Fruit fly (Drosophila melanogaster) whole organism, prepupa: ENCODE data around the gene EAChm.

Experiments used
- CG11294 ChIP-seq: fragments of 200-800 bp; sonication (Bioruptor generic); IDR thresholded peaks from 2 replicates; pipeline ENCODE4 v1.3.6; 2022; ENCODE audit warnings: missing biosample characterization, missing genetic modification characterization
- CG31627 ChIP-seq: fragments of 200-800 bp; sonication (Bioruptor generic); optimal IDR thresholded peaks from 3 replicates; lab custom pipeline; 2016; ENCODE audit warnings: missing biosample characterization, missing genetic modification characterization
- CG6792 ChIP-seq: fragments of 200-800 bp; sonication (Bioruptor generic); optimal IDR thresholded peaks from 3 replicates; lab custom pipeline; 2016; ENCODE audit warnings: missing biosample characterization, missing genetic modification characterization
- CG8119 ChIP-seq: fragments of 200-800 bp; sonication (Bioruptor generic); IDR thresholded peaks from 3 replicates; pipeline ENCODE4 v1.3.6; 2022; ENCODE audit warnings: missing biosample characterization, missing genetic modification characterization
- Lpt ChIP-seq: fragments of 200-800 bp; sonication (Bioruptor generic); optimal IDR thresholded peaks from 3 replicates; lab custom pipeline; 2016; ENCODE audit warnings: missing biosample characterization, missing genetic modification characterization
- Smox ChIP-seq: fragments of 200-800 bp; sonication (Bioruptor generic); optimal IDR thresholded peaks from 3 replicates; lab custom pipeline; 2016; ENCODE audit warnings: missing biosample characterization, missing genetic modification characterization
- cyc ChIP-seq: fragments of 200-800 bp; sonication (Bioruptor generic); optimal IDR thresholded peaks from 3 replicates; lab custom pipeline; 2016; ENCODE audit warnings: missing biosample characterization, missing genetic modification characterization
- dsx ChIP-seq: fragments of 200-800 bp; optimal IDR thresholded peaks from 3 replicates; lab custom pipeline; 2019; ENCODE audit warnings: missing biosample characterization, mild to moderate bottlenecking, missing genetic modification characterization, moderate library complexity; ENCODE audit not compliant: poor library complexity, severe bottlenecking
- fkh ChIP-seq: fragments of 200-800 bp; sonication (Bioruptor generic); optimal IDR thresholded peaks from 3 replicates; lab custom pipeline; 2017; ENCODE audit warnings: missing biosample characterization, mild to moderate bottlenecking, missing genetic modification characterization, moderate library complexity
- pdm3 ChIP-seq: fragments of 200-800 bp; sonication (Bioruptor generic); optimal IDR thresholded peaks from 3 replicates; lab custom pipeline; 2016; ENCODE audit warnings: missing biosample characterization, missing genetic modification characterization
- spab ChIP-seq: fragments of 200-800 bp; sonication (Bioruptor generic); optimal IDR thresholded peaks from 2 replicates; lab custom pipeline; 2017; ENCODE audit warnings: missing biosample characterization, mild to moderate bottlenecking, missing genetic modification characterization, missing genetic modification reagents
- topi ChIP-seq: fragments of 200-800 bp; sonication (Bioruptor generic); optimal IDR thresholded peaks from 3 replicates; lab custom pipeline; 2016; ENCODE audit warnings: missing biosample characterization, missing genetic modification characterization

dm6 chr3L:15103988-15104848 is 49.6 kb downstream of the EAChm start:
- TF ChIP-seq spab (GFP tag; lab: Kevin White, UChicago) (no peak), CG8119 (GFP tag; lab: Robert Waterston, UW) (no peak), Smox (GFP tag; lab: Kevin White, UChicago) (no peak), CG31627 (no peak), topi (GFP tag; lab: Kevin White, UChicago) (no peak), cyc (GFP tag; lab: Kevin White, UChicago) (no peak), CG6792 (no peak), pdm3 (GFP tag; lab: Kevin White, UChicago) (no peak), fkh (no peak), Lpt (GFP tag; lab: Kevin White, UChicago) (peak; percentile 37), CG11294 (GFP tag; lab: Robert Waterston, UW) (no peak), dsx (GFP tag; lab: Kevin White, UChicago) (no peak)
